Worm (Caenorhabditis elegans): ENCODE measurements around the gene T22B7.7.

DNA sequence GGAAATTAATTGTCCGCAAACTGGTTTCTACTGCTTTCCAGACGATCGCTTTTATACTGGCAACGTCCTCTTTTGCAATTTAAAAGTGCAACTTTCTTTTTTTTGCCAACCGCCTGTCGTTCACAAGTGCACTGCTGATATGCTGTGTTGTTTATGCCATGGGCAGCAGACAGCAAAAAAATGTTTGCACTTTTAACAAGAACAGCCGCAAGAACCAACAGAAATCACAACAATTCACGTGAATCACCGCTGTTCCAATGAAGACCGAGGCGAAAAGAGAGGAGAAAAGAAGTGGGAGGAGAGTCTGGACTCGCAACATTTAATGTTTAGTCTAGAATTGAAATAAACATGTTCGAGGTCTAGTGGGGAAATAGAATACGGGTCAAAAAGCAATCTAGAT is at the start of gene T22B7.7:
- TF ChIP-seq mxl-3 (GFP tag; optimal IDR thresholded peaks at IDR 0.05), result peak; percentile 70
- no peak for TF ChIP-seq duxl-1 (tag; optimal IDR thresholded peaks at IDR 0.05; ENCODE audit: poor library complexity)
- TF ChIP-seq egl-27 (tag; optimal IDR thresholded peaks at IDR 0.05), result no peak

Measured in whole organism, L4 larva.